Worm (Caenorhabditis elegans) whole organism, late embryonic: ENCODE data around the gene F48B9.8.

ENCODE experiments used
- C08G9.2 ChIP-seq: sonication (generic microtip); optimal IDR thresholded peaks from 2 replicates; lab custom pipeline; 2016; ENCODE audit warnings: mild to moderate bottlenecking, missing genetic modification characterization, moderate library complexity, missing compliant biosample characterization
- F13H6.1 ChIP-seq: sonication (generic microtip); optimal IDR thresholded peaks from 2 replicates; lab custom pipeline; 2016; ENCODE audit warnings: missing genetic modification characterization, missing compliant biosample characterization
- T23F11.4 ChIP-seq: fragments of 200-800 bp; sonication (Bioruptor generic); optimal IDR thresholded peaks from 2 replicates; lab custom pipeline; 2018; ENCODE audit warnings: mild to moderate bottlenecking, missing genetic modification characterization, missing compliant biosample characterization
- Y22D7AL.16 ChIP-seq: sonication (generic microtip); optimal IDR thresholded peaks from 2 replicates; lab custom pipeline; 2016; ENCODE audit warnings: missing genetic modification characterization, missing compliant biosample characterization
- ahr-1 ChIP-seq: sonication (generic microtip); optimal IDR thresholded peaks from 2 replicates; lab custom pipeline; 2016; ENCODE audit warnings: missing genetic modification characterization, missing compliant biosample characterization
- ama-1 ChIP-seq: fragments of 150-350 bp; optimal IDR thresholded peaks from 2 replicates; lab custom pipeline; 2014
- ceh-14 ChIP-seq: sonication (generic microtip); optimal IDR thresholded peaks from 2 replicates; lab custom pipeline; 2016; ENCODE audit warnings: missing genotype, missing genetic modification characterization, missing compliant biosample characterization
- ceh-18 ChIP-seq: sonication (generic microtip); optimal IDR thresholded peaks from 2 replicates; lab custom pipeline; 2016; ENCODE audit warnings: missing genetic modification characterization, missing compliant biosample characterization
- ceh-19 ChIP-seq: fragments of 200-800 bp; sonication (Bioruptor generic); optimal IDR thresholded peaks from 2 replicates; lab custom pipeline; 2018; ENCODE audit warnings: mild to moderate bottlenecking, missing genetic modification characterization, missing compliant biosample characterization
- ceh-2 ChIP-seq: sonication (generic microtip); optimal IDR thresholded peaks from 2 replicates; lab custom pipeline; 2016; ENCODE audit warnings: missing genotype, missing genetic modification characterization, missing compliant biosample characterization
- ceh-22 ChIP-seq: sonication (generic microtip); optimal IDR thresholded peaks from 2 replicates; lab custom pipeline; 2017; ENCODE audit warnings: missing biosample characterization, missing genetic modification characterization
- ceh-34 ChIP-seq: sonication (generic microtip); optimal IDR thresholded peaks from 2 replicates; lab custom pipeline; 2016; ENCODE audit warnings: mild to moderate bottlenecking, missing genetic modification characterization, missing compliant biosample characterization
- elt-2 ChIP-seq: sonication (generic microtip); optimal IDR thresholded peaks from 2 replicates; lab custom pipeline; 2016; ENCODE audit warnings: missing genetic modification reagents, missing genetic modification characterization, missing compliant biosample characterization
- ets-4 ChIP-seq: sonication (generic microtip); optimal IDR thresholded peaks from 2 replicates; lab custom pipeline; 2016; ENCODE audit warnings: missing genetic modification characterization, missing compliant biosample characterization
- eyg-1 ChIP-seq: sonication (generic microtip); optimal IDR thresholded peaks from 2 replicates; lab custom pipeline; 2016; ENCODE audit warnings: missing genotype, missing genetic modification characterization, missing compliant biosample characterization
- fkh-10 ChIP-seq: fragments of 150-350 bp; optimal IDR thresholded peaks from 2 replicates; lab custom pipeline; 2014; ENCODE audit warnings: missing biosample characterization, missing genetic modification reagents, missing genetic modification characterization
- gmeb-2 ChIP-seq: sonication (generic microtip); optimal IDR thresholded peaks from 2 replicates; lab custom pipeline; 2016; ENCODE audit warnings: missing genetic modification characterization, inconsistent platforms, missing compliant biosample characterization
- hlh-30 ChIP-seq: sonication (generic microtip); optimal IDR thresholded peaks from 2 replicates; lab custom pipeline; 2017; ENCODE audit warnings: antibody characterized with exemption, missing genetic modification characterization, missing compliant biosample characterization; ENCODE audit not compliant: insufficient read depth
- lim-6 ChIP-seq: sonication (generic microtip); optimal IDR thresholded peaks from 2 replicates; lab custom pipeline; 2016; ENCODE audit warnings: missing genetic modification characterization, missing compliant biosample characterization
- lin-11 ChIP-seq: fragments of 200-800 bp; sonication (Bioruptor generic); optimal IDR thresholded peaks from 2 replicates; lab custom pipeline; 2018; ENCODE audit warnings: mild to moderate bottlenecking, missing genetic modification characterization, missing compliant biosample characterization
- nhr-11 ChIP-seq: fragments of 150-350 bp; optimal IDR thresholded peaks from 2 replicates; lab custom pipeline; 2014; ENCODE audit warnings: missing biosample characterization, missing genetic modification characterization
- nhr-232 ChIP-seq: sonication (generic microtip); optimal IDR thresholded peaks from 2 replicates; lab custom pipeline; 2016; ENCODE audit warnings: missing genetic modification characterization, missing compliant biosample characterization
- npax-4 ChIP-seq: sonication (generic microtip); optimal IDR thresholded peaks from 2 replicates; lab custom pipeline; 2016; ENCODE audit warnings: missing genetic modification characterization, missing compliant biosample characterization
- pat-9 ChIP-seq: fragments of 200-800 bp; sonication (Bioruptor generic); optimal IDR thresholded peaks from 2 replicates; lab custom pipeline; 2018; ENCODE audit warnings: mild to moderate bottlenecking, missing genetic modification characterization, moderate library complexity, missing compliant biosample characterization
- pax-1 ChIP-seq: fragments of 150-350 bp; optimal IDR thresholded peaks from 2 replicates; lab custom pipeline; 2014; ENCODE audit warnings: missing biosample characterization, missing genetic modification characterization
- pha-2 ChIP-seq: sonication (generic microtip); optimal IDR thresholded peaks from 2 replicates; lab custom pipeline; 2017; ENCODE audit warnings: mild to moderate bottlenecking, missing genetic modification characterization, missing compliant biosample characterization
- pqm-1 ChIP-seq: sonication (generic microtip); optimal IDR thresholded peaks from 2 replicates; lab custom pipeline; 2016; ENCODE audit warnings: missing genetic modification characterization, missing compliant biosample characterization
- rnt-1 ChIP-seq: sonication (generic microtip); optimal IDR thresholded peaks from 2 replicates; lab custom pipeline; 2016; ENCODE audit warnings: missing genetic modification characterization, missing compliant biosample characterization
- sdc-2 ChIP-seq: sonication (generic microtip); optimal IDR thresholded peaks from 2 replicates; lab custom pipeline; 2016; ENCODE audit warnings: missing genotype, missing genetic modification characterization, missing compliant biosample characterization
- sox-4 ChIP-seq: sonication (generic microtip); optimal IDR thresholded peaks from 2 replicates; lab custom pipeline; 2017; ENCODE audit warnings: mild to moderate bottlenecking, missing genetic modification characterization, inconsistent platforms, missing compliant biosample characterization
- tbx-2 ChIP-seq: sonication (generic microtip); optimal IDR thresholded peaks from 2 replicates; lab custom pipeline; 2016; ENCODE audit warnings: missing genetic modification characterization, missing compliant biosample characterization
- tbx-7 ChIP-seq: sonication (generic microtip); optimal IDR thresholded peaks from 2 replicates; lab custom pipeline; 2016; ENCODE audit warnings: missing genotype, missing genetic modification characterization, missing compliant biosample characterization
- ttx-3 ChIP-seq: sonication (generic microtip); optimal IDR thresholded peaks from 2 replicates; lab custom pipeline; 2016; ENCODE audit warnings: missing genetic modification reagents, missing genetic modification characterization, missing compliant biosample characterization
- unc-3 ChIP-seq, 2 experiments: fragments of 200-800 bp in 1 of 2; sonication (Bioruptor generic) in 1 of 2; sonication (generic microtip) in 1 of 2; conservative IDR thresholded peaks in 1 of 2; optimal IDR thresholded peaks in 1 of 2; 2 replicates each; pipeline versions ENCODE4 v1.3.6 to Lab custom; 2016 to 2022; ENCODE audit warnings: missing compliant biosample characterization in 2 of 2, missing genetic modification characterization in 2 of 2, missing genetic modification reagents in 1 of 2
- unc-55 ChIP-seq: sonication (generic microtip); optimal IDR thresholded peaks from 2 replicates; lab custom pipeline; 2017; ENCODE audit warnings: missing biosample characterization, missing genetic modification reagents, missing genetic modification characterization
- zip-5 ChIP-seq: sonication (generic microtip); optimal IDR thresholded peaks from 2 replicates; lab custom pipeline; 2016; ENCODE audit warnings: missing genetic modification characterization, missing compliant biosample characterization

Gene F48B9.8

ce11 chrX:2212712-2213111 is 36.5 kb upstream of the F48B9.8 start:
- TF ChIP-seq ceh-19 (GFP tag; lab: Kevin White, UChicago) (no peak), elt-2 (no peak), ets-4 (no peak), pax-1 (no peak), gmeb-2 (tag; lab: Kevin White, UChicago) (no peak), ceh-18 (tag; lab: Kevin White, UChicago) (no peak), pat-9 (no peak), ttx-3 (tag; lab: Kevin White, UChicago) (no peak)

ce11 chrX:2212141-2212540 is 35.9 kb upstream of the F48B9.8 start:
- TF ChIP-seq tbx-2 (tag; lab: Kevin White, UChicago) (peak; percentile 32), ceh-22 (peak; percentile 21), hlh-30 (tag; lab: Kevin White, UChicago) (no peak), ceh-2 (tag; lab: Kevin White, UChicago) (peak; percentile 30), eyg-1 (tag; lab: Kevin White, UChicago) (no peak)

ce11 chrX:2210751-2211150 is 34.5 kb upstream of the F48B9.8 start, which contains the start of gene peb-1:
Gene peb-1 (plus strand): TSS chrX:2211051.
- no peak for TF ChIP-seq pqm-1 (tag; lab: Kevin White, UChicago)
- no peak for TF ChIP-seq nhr-11 (tag; lab: Kevin White, UChicago)
- no peak for TF ChIP-seq unc-55 (GFP tag; lab: Kevin White, UChicago)
- no peak for TF ChIP-seq tbx-7 (tag; lab: Kevin White, UChicago)
- no peak for TF ChIP-seq ceh-14 (tag; lab: Kevin White, UChicago)
- no peak for TF ChIP-seq pha-2 (tag; lab: Kevin White, UChicago)
- TF ChIP-seq lim-6 (tag; lab: Kevin White, UChicago): no peak
- no peak for TF ChIP-seq F13H6.1 (tag; lab: Kevin White, UChicago)
- no peak for TF ChIP-seq fkh-10 (GFP tag; lab: Kevin White, UChicago)
- TF ChIP-seq sdc-2 (tag; lab: Kevin White, UChicago): no peak
- no peak for TF ChIP-seq eyg-1 (tag; lab: Kevin White, UChicago)
- no peak for TF ChIP-seq ttx-3 (tag; lab: Kevin White, UChicago)
- TF ChIP-seq, all 69 proteins: peak for 0

- TF ChIP-seq nhr-232 (tag; lab: Kevin White, UChicago) (no peak), gmeb-2 (tag; lab: Kevin White, UChicago) (no peak), Y22D7AL.16 (no peak), ceh-34 (no peak)
- TF ChIP-seq, all 69 proteins: peak for 0
Observed at ce11 chrX:2210164-2210563, 34.0 kb upstream of the F48B9.8 start.

ce11 chrX:2208391-2208790 is 32.2 kb upstream of the F48B9.8 start:
- no peak for TF ChIP-seq T23F11.4 (GFP tag; lab: Kevin White, UChicago)
- no peak for TF ChIP-seq ceh-18 (tag; lab: Kevin White, UChicago)
- TF ChIP-seq tbx-7 (tag; lab: Kevin White, UChicago): no peak
- TF ChIP-seq npax-4 (tag; lab: Kevin White, UChicago): no peak
- no peak for TF ChIP-seq unc-3 (GFP tag; conservative IDR thresholded peaks at IDR 0.05; lab: Robert Waterston, UW)
- no peak for TF ChIP-seq unc-3 (tag; optimal IDR thresholded peaks at IDR 0.05; lab: Kevin White, UChicago)
- no peak for TF ChIP-seq ama-1 (lab: Kevin White, UChicago)
- no peak for TF ChIP-seq ahr-1 (tag; lab: Kevin White, UChicago)
- no peak for TF ChIP-seq pat-9
- no peak for TF ChIP-seq ceh-22
- no peak for TF ChIP-seq ceh-19 (GFP tag; lab: Kevin White, UChicago)
- TF ChIP-seq fkh-10 (GFP tag; lab: Kevin White, UChicago): no peak
- no peak for TF ChIP-seq ceh-14 (tag; lab: Kevin White, UChicago)
- TF ChIP-seq Y22D7AL.16: no peak
- no peak for TF ChIP-seq C08G9.2 (tag; lab: Kevin White, UChicago)

- no peak for TF ChIP-seq sox-4
- TF ChIP-seq rnt-1: no peak
- no peak for TF ChIP-seq zip-5 (tag; lab: Kevin White, UChicago)
- TF ChIP-seq T23F11.4 (GFP tag; lab: Kevin White, UChicago): no peak
- TF ChIP-seq elt-2: no peak
- no peak for TF ChIP-seq lin-11 (tag; lab: Kevin White, UChicago)
Observed at ce11 chrX:2204963-2205362, 28.8 kb upstream of the F48B9.8 start, which contains the start of gene T24C12.4. Gene T24C12.4 (minus strand): TSS chrX:2205063.
